Fruit fly (Drosophila melanogaster): ENCODE measurements around the gene CG18789.

CG18789 gene

dm6 chr2L:12011682-12012655, 16.7 kb upstream of the CG18789 start (continued):
- peak; percentile 100 for TF ChIP-seq kah (GFP tag; optimal IDR thresholded peaks at IDR 0.05)
- TF ChIP-seq crp (GFP tag; optimal IDR thresholded peaks at IDR 0.05), result peak in 1 of 2 experiments; percentile 52
- TF ChIP-seq Sox102F (GFP tag; optimal IDR thresholded peaks at IDR 0.05), result peak; percentile 57
- TF ChIP-seq CG6813 (GFP tag; optimal IDR thresholded peaks at IDR 0.05), result peak; percentile 85
- no peak for TF ChIP-seq row (GFP tag; IDR thresholded peaks at IDR 0.05)
- TF ChIP-seq Tbp (GFP tag; optimal IDR thresholded peaks at IDR 0.05), result no peak
- TF ChIP-seq CG3281 (GFP tag; optimal IDR thresholded peaks at IDR 0.05), result peak; percentile 62
- peak; percentile 34 for TF ChIP-seq Max (GFP tag; optimal IDR thresholded peaks at IDR 0.05)
- no peak for TF ChIP-seq scrt (GFP tag; optimal IDR thresholded peaks at IDR 0.05)
- TF ChIP-seq cwo (GFP tag; optimal IDR thresholded peaks at IDR 0.05), result peak; percentile 89
- TF ChIP-seq Fer3 (tag; optimal IDR thresholded peaks at IDR 0.05), result peak; percentile 55
- TF ChIP-seq Bgb (GFP tag; IDR thresholded peaks at IDR 0.05; ENCODE audit: partially characterized antibody), result no peak
- no peak for TF ChIP-seq trh (GFP tag; optimal IDR thresholded peaks at IDR 0.05)
- peak; percentile 62 for TF ChIP-seq CG4854 (GFP tag; optimal IDR thresholded peaks at IDR 0.05)
- peak; percentile 62 for TF ChIP-seq bab2 (GFP tag; optimal IDR thresholded peaks at IDR 0.05)
- TF ChIP-seq pzg (GFP tag; optimal IDR thresholded peaks at IDR 0.05), result peak; percentile 67
- TF ChIP-seq peb (GFP tag; IDR thresholded peaks at IDR 0.05), result no peak
- peak; percentile 20 for TF ChIP-seq kay (GFP tag; optimal IDR thresholded peaks at IDR 0.05)
- TF ChIP-seq tna (GFP tag; IDR thresholded peaks at IDR 0.05; ENCODE audit: partially characterized antibody), result no peak
- TF ChIP-seq cg (GFP tag; optimal IDR thresholded peaks at IDR 0.05), result peak; percentile 37
- TF ChIP-seq H2.0 (GFP tag; IDR thresholded peaks at IDR 0.05), result no peak
- TF ChIP-seq ATbp (GFP tag; optimal IDR thresholded peaks at IDR 0.05), result peak; percentile 66
- TF ChIP-seq D (optimal IDR thresholded peaks at IDR 0.05), result peak; percentile 88
- peak; percentile 14 for TF ChIP-seq D (GFP tag; optimal IDR thresholded peaks at IDR 0.05)
- no peak for TF ChIP-seq CG9932 (GFP tag; IDR thresholded peaks at IDR 0.05)
- no peak for TF ChIP-seq CG4360 (GFP tag; IDR thresholded peaks at IDR 0.05)
- peak; percentile 81 for TF ChIP-seq CG7556 (GFP tag; optimal IDR thresholded peaks at IDR 0.05)
- TF ChIP-seq CG17612 (GFP tag; IDR thresholded peaks at IDR 0.05), result no peak
- peak; percentile 91 for TF ChIP-seq CG33213 (GFP tag; optimal IDR thresholded peaks at IDR 0.05)
- TF ChIP-seq Dip3 (GFP tag; optimal IDR thresholded peaks at IDR 0.05), result peak; percentile 35
- peak; percentile 62 for TF ChIP-seq CG14710 (tag; optimal IDR thresholded peaks at IDR 0.05)
- peak; percentile 86 for TF ChIP-seq CG6765 (GFP tag; optimal IDR thresholded peaks at IDR 0.05)
- no peak for TF ChIP-seq MBD-R2 (GFP tag; IDR thresholded peaks at IDR 0.05)
- TF ChIP-seq tll (GFP tag; optimal IDR thresholded peaks at IDR 0.05), result peak in 1 of 2 experiments; percentile 98
- TF ChIP-seq CG10366 (GFP tag; IDR thresholded peaks at IDR 0.05), result no peak
- peak; percentile 24 for TF ChIP-seq CG2202 (tag; optimal IDR thresholded peaks at IDR 0.05)
- TF ChIP-seq disco-r (GFP tag; optimal IDR thresholded peaks at IDR 0.05), result no peak
- TF ChIP-seq GATAe (GFP tag; conservative IDR thresholded peaks at IDR 0.05), result no peak
- TF ChIP-seq CG2678 (tag; optimal IDR thresholded peaks at IDR 0.05), result peak; percentile 71
- TF ChIP-seq CG11093 (GFP tag; IDR thresholded peaks at IDR 0.05), result peak; percentile 66; the same call in 2 of the 3 replicates
- TF ChIP-seq luna (GFP tag; optimal IDR thresholded peaks at IDR 0.05), result no peak
- TF ChIP-seq CG2875 (GFP tag; optimal IDR thresholded peaks at IDR 0.05), result peak; percentile 28
- TF ChIP-seq nmo (GFP tag; optimal IDR thresholded peaks at IDR 0.05), result peak; percentile 86
- TF ChIP-seq vfl (GFP tag; optimal IDR thresholded peaks at IDR 0.05), result peak; percentile 18
- no peak for TF ChIP-seq Poxn (GFP tag; IDR thresholded peaks at IDR 0.05)
- no peak for TF ChIP-seq CG1024 (GFP tag; IDR thresholded peaks at IDR 0.05)
- TF ChIP-seq CG10209 (GFP tag; optimal IDR thresholded peaks at IDR 0.05), result peak; percentile 67
- TF ChIP-seq CG10462 (GFP tag; optimal IDR thresholded peaks at IDR 0.05), result no peak
